Worm (Caenorhabditis elegans) whole organism, L4/young adult: ENCODE data around the gene dpy-6.

ENCODE experiments used
- dao-5 ChIP-seq: sonication (generic microtip); optimal IDR thresholded peaks from 2 replicates; lab custom pipeline; 2016; ENCODE audit warnings: missing genotype, missing genetic modification characterization, moderate library complexity, missing compliant biosample characterization
- him-1 ChIP-seq: sonication (generic microtip); optimal IDR thresholded peaks from 2 replicates; lab custom pipeline; 2016; ENCODE audit warnings: missing genotype, missing genetic modification reagents, missing genetic modification characterization, missing compliant biosample characterization

ce11 chrX:8477048-8477806 is 21.8 kb upstream of the dpy-6 start:
- TF ChIP-seq him-1 (tag; lab: Kevin White, UChicago) = no peak
- no peak for TF ChIP-seq dao-5 (tag; lab: Kevin White, UChicago)
